Fruit fly (Drosophila melanogaster) whole organism, embryonic: ENCODE results near the gene CG2816.

Experiments
- Abd-B ChIP-seq: fragments of 200-800 bp; sonication (Bioruptor generic); optimal IDR thresholded peaks from 2 replicates; lab custom pipeline; 2018; ENCODE audit warnings: missing biosample characterization, mild to moderate bottlenecking, missing genetic modification characterization, moderate library complexity
- Antp ChIP-seq: fragments of 200-800 bp; sonication (Bioruptor generic); optimal IDR thresholded peaks from 3 replicates; lab custom pipeline; 2016; ENCODE audit warnings: missing biosample characterization, missing genetic modification characterization
- B-H2 ChIP-seq: fragments of 200-800 bp; sonication (Bioruptor generic); optimal IDR thresholded peaks from 2 replicates; lab custom pipeline; 2018; ENCODE audit warnings: missing biosample characterization, mild to moderate bottlenecking, missing genetic modification characterization
- CG10462 ChIP-seq: fragments of 200-800 bp; sonication (Bioruptor generic); optimal IDR thresholded peaks from 2 replicates; lab custom pipeline; 2016; ENCODE audit warnings: missing biosample characterization, missing genetic modification characterization
- CG11247 ChIP-seq: fragments of 200-800 bp; sonication (Bioruptor generic); IDR thresholded peaks from 2 replicates; pipeline ENCODE4 v1.3.6; 2022; ENCODE audit warnings: missing biosample characterization, missing genetic modification characterization
- CG12155 ChIP-seq: fragments of 200-800 bp; sonication (Bioruptor generic); optimal IDR thresholded peaks from 3 replicates; lab custom pipeline; 2016; ENCODE audit warnings: missing biosample characterization, missing genetic modification characterization
- CG12219 ChIP-seq: fragments of 200-800 bp; sonication (Bioruptor generic); optimal IDR thresholded peaks from 3 replicates; lab custom pipeline; 2018; ENCODE audit warnings: missing biosample characterization, mild to moderate bottlenecking, missing genetic modification characterization
- CG12299 ChIP-seq: fragments of 200-800 bp; sonication (Bioruptor generic); optimal IDR thresholded peaks from 2 replicates; lab custom pipeline; 2018; ENCODE audit warnings: missing biosample characterization, mild to moderate bottlenecking, missing genetic modification characterization
- CG13123 ChIP-seq: fragments of 200-800 bp; sonication (Bioruptor generic); optimal IDR thresholded peaks from 2 replicates; lab custom pipeline; 2016; ENCODE audit warnings: missing biosample characterization, missing genetic modification characterization
- CG13894 ChIP-seq: fragments of 200-800 bp; sonication (Bioruptor generic); optimal IDR thresholded peaks from 3 replicates; lab custom pipeline; 2018; ENCODE audit warnings: missing biosample characterization, mild to moderate bottlenecking, missing genetic modification characterization, moderate library complexity
- CG14014 ChIP-seq: fragments of 200-800 bp; sonication (Bioruptor generic); IDR thresholded peaks from 2 replicates; pipeline ENCODE4 v1.3.6; 2022; ENCODE audit warnings: missing biosample characterization, missing genetic modification characterization
- CG14860 ChIP-seq: fragments of 200-800 bp; sonication (Bioruptor generic); IDR thresholded peaks from 3 replicates; pipeline ENCODE4 v1.3.6; 2022; ENCODE audit warnings: missing biosample characterization, missing genetic modification characterization; ENCODE audit not compliant: partially characterized antibody
- CG15011 ChIP-seq: fragments of 200-800 bp; sonication (Bioruptor generic); optimal IDR thresholded peaks from 3 replicates; lab custom pipeline; 2018; ENCODE audit warnings: missing biosample characterization, mild to moderate bottlenecking, missing genetic modification characterization
- CG15479 ChIP-seq: fragments of 200-800 bp; sonication (Bioruptor generic); optimal IDR thresholded peaks from 3 replicates; lab custom pipeline; 2019; ENCODE audit warnings: missing biosample characterization, mild to moderate bottlenecking, missing genetic modification characterization, moderate library complexity
- CG17912 ChIP-seq: fragments of 200-800 bp; sonication (Bioruptor generic); optimal IDR thresholded peaks from 2 replicates; lab custom pipeline; 2018; ENCODE audit warnings: missing biosample characterization, mild to moderate bottlenecking, missing genetic modification characterization
- CG3065 ChIP-seq: fragments of 200-800 bp; sonication (Bioruptor generic); optimal IDR thresholded peaks from 2 replicates; lab custom pipeline; 2016; ENCODE audit warnings: missing biosample characterization, missing genetic modification characterization
- CG3407 ChIP-seq: fragments of 200-800 bp; sonication (Bioruptor generic); optimal IDR thresholded peaks from 2 replicates; lab custom pipeline; 2018; ENCODE audit warnings: missing biosample characterization, mild to moderate bottlenecking, missing genetic modification characterization
- CG4707 ChIP-seq: fragments of 200-800 bp; sonication (Bioruptor generic); optimal IDR thresholded peaks from 2 replicates; lab custom pipeline; 2018; ENCODE audit warnings: missing biosample characterization, mild to moderate bottlenecking, missing genetic modification characterization, moderate library complexity
- CG4854 ChIP-seq: fragments of 200-800 bp; sonication (Bioruptor generic); optimal IDR thresholded peaks from 2 replicates; lab custom pipeline; 2016; ENCODE audit warnings: missing biosample characterization, missing genetic modification characterization, inconsistent platforms
- CG6765 ChIP-seq: fragments of 200-800 bp; sonication (Bioruptor generic); optimal IDR thresholded peaks from 3 replicates; lab custom pipeline; 2017; ENCODE audit warnings: missing biosample characterization, mild to moderate bottlenecking, missing genetic modification characterization
- CG9817 ChIP-seq: fragments of 200-800 bp; sonication (Bioruptor generic); optimal IDR thresholded peaks from 2 replicates; lab custom pipeline; 2018; ENCODE audit warnings: missing biosample characterization, mild to moderate bottlenecking, missing genetic modification characterization, moderate library complexity
- CG9876 ChIP-seq: fragments of 200-800 bp; sonication (Bioruptor generic); optimal IDR thresholded peaks from 2 replicates; lab custom pipeline; 2016; ENCODE audit warnings: missing biosample characterization, missing genetic modification characterization
- Chrac-16 ChIP-seq: fragments of 200-800 bp; sonication (Bioruptor generic); optimal IDR thresholded peaks from 3 replicates; lab custom pipeline; 2016; ENCODE audit warnings: missing biosample characterization, missing genetic modification characterization
- CkIIα-i1 ChIP-seq: fragments of 200-800 bp; sonication (Bioruptor generic); IDR thresholded peaks from 2 replicates; pipeline ENCODE4 v1.3.6; 2022; ENCODE audit warnings: missing biosample characterization, missing genetic modification characterization
- D19B ChIP-seq: fragments of 200-800 bp; sonication (Bioruptor generic); optimal IDR thresholded peaks from 2 replicates; lab custom pipeline; 2017; ENCODE audit warnings: missing biosample characterization, mild to moderate bottlenecking, missing genetic modification characterization
- Dll ChIP-seq: fragments of 200-800 bp; sonication (Bioruptor generic); IDR thresholded peaks from 4 replicates; pipeline ENCODE4 v1.3.6; 2022; ENCODE audit warnings: missing biosample characterization, missing genetic modification characterization; ENCODE audit not compliant: partially characterized antibody
- H2.0 ChIP-seq: fragments of 200-800 bp; sonication (Bioruptor generic); IDR thresholded peaks from 2 replicates; pipeline ENCODE4 v1.3.6; 2022; ENCODE audit warnings: missing biosample characterization, missing genetic modification characterization
- HLH54F ChIP-seq: fragments of 200-800 bp; sonication (Bioruptor generic); optimal IDR thresholded peaks from 3 replicates; lab custom pipeline; 2016; ENCODE audit warnings: missing biosample characterization, missing genetic modification characterization
- Hsf ChIP-seq: fragments of 200-800 bp; sonication (Bioruptor generic); optimal IDR thresholded peaks from 3 replicates; lab custom pipeline; 2016; ENCODE audit warnings: missing biosample characterization, missing genetic modification characterization
- Mes4 ChIP-seq: fragments of 200-800 bp; sonication (Bioruptor generic); optimal IDR thresholded peaks from 2 replicates; lab custom pipeline; 2016; ENCODE audit warnings: missing biosample characterization, missing genetic modification characterization
- Mrtf ChIP-seq: fragments of 200-800 bp; sonication (Bioruptor generic); IDR thresholded peaks from 3 replicates; pipeline ENCODE4 v1.3.6; 2022; ENCODE audit warnings: missing biosample characterization, missing genetic modification characterization
- NfI ChIP-seq: fragments of 200-800 bp; sonication (Bioruptor generic); optimal IDR thresholded peaks from 3 replicates; lab custom pipeline; 2018; ENCODE audit warnings: missing biosample characterization, mild to moderate bottlenecking, missing genetic modification characterization, moderate library complexity
- Sin3A ChIP-seq: fragments of >200 bp; optimal IDR thresholded peaks from 2 replicates; lab custom pipeline; 2018
- Ssrp ChIP-seq: fragments of 200-800 bp; sonication (Bioruptor generic); optimal IDR thresholded peaks from 2 replicates; lab custom pipeline; 2018; ENCODE audit warnings: missing biosample characterization, mild to moderate bottlenecking, missing genetic modification characterization, moderate library complexity
- Usf ChIP-seq: fragments of 200-800 bp; sonication (Bioruptor generic); optimal IDR thresholded peaks from 2 replicates; lab custom pipeline; 2017; ENCODE audit warnings: missing genotype, missing biosample characterization, missing genetic modification characterization
- az2 ChIP-seq: fragments of 200-800 bp; sonication (Bioruptor generic); optimal IDR thresholded peaks from 3 replicates; lab custom pipeline; 2016; ENCODE audit warnings: missing biosample characterization, missing genetic modification characterization
- cad ChIP-seq: fragments of >200 bp; optimal IDR thresholded peaks from 2 replicates; lab custom pipeline; 2017; ENCODE audit warnings: missing biosample characterization, missing genetic modification characterization
- crc ChIP-seq: fragments of 200-800 bp; sonication (Bioruptor generic); optimal IDR thresholded peaks from 2 replicates; lab custom pipeline; 2016; ENCODE audit warnings: missing biosample characterization, missing genetic modification characterization
- fd3F ChIP-seq: fragments of 200-800 bp; sonication (Bioruptor generic); optimal IDR thresholded peaks from 2 replicates; lab custom pipeline; 2018; ENCODE audit warnings: missing biosample characterization, mild to moderate bottlenecking, missing genetic modification characterization, moderate library complexity
- fu2 ChIP-seq: fragments of 200-800 bp; sonication (Bioruptor generic); optimal IDR thresholded peaks from 2 replicates; lab custom pipeline; 2016; ENCODE audit warnings: missing biosample characterization, missing genetic modification characterization
- gce ChIP-seq: fragments of 200-800 bp; sonication (Bioruptor generic); IDR thresholded peaks from 3 replicates; pipeline ENCODE4 v1.3.6; 2022; ENCODE audit warnings: missing biosample characterization, missing genetic modification characterization
- gro ChIP-seq: fragments of 200-800 bp; sonication (Bioruptor generic); optimal IDR thresholded peaks from 2 replicates; lab custom pipeline; 2016; ENCODE audit warnings: missing biosample characterization, missing genetic modification characterization
- lilli ChIP-seq: fragments of 200-800 bp; sonication (Bioruptor generic); optimal IDR thresholded peaks from 3 replicates; lab custom pipeline; 2016; ENCODE audit warnings: missing biosample characterization, missing genetic modification characterization
- lola ChIP-seq, 3 experiments: fragments of >200 bp in 2 of 3; fragments of 200-800 bp in 1 of 3; sonication (Bioruptor generic) in 1 of 3; optimal IDR thresholded peaks; 2 replicates each; lab custom pipeline; 2017 to 2019; ENCODE audit warnings: missing biosample characterization in 3 of 3, missing genetic modification characterization in 3 of 3, mild to moderate bottlenecking in 1 of 3, moderate library complexity in 1 of 3
- maf-S ChIP-seq: fragments of 200-800 bp; sonication (Bioruptor generic); optimal IDR thresholded peaks from 2 replicates; lab custom pipeline; 2016; ENCODE audit warnings: missing biosample characterization, missing genetic modification characterization
- peb ChIP-seq: fragments of 200-800 bp; sonication (Bioruptor generic); IDR thresholded peaks from 2 replicates; pipeline ENCODE4 v1.3.6; 2022; ENCODE audit warnings: missing biosample characterization, missing genetic modification characterization
- row ChIP-seq: fragments of 200-800 bp; sonication (Bioruptor generic); IDR thresholded peaks from 3 replicates; pipeline ENCODE4 v1.3.6; 2022; ENCODE audit warnings: missing biosample characterization, missing genetic modification characterization
- sisA ChIP-seq: fragments of 200-800 bp; sonication (Bioruptor generic); IDR thresholded peaks from 2 replicates; pipeline ENCODE4 v1.3.6; 2022; ENCODE audit warnings: missing biosample characterization, missing genetic modification characterization
- toy ChIP-seq: fragments of 200-800 bp; sonication (Bioruptor generic); IDR thresholded peaks from 2 replicates; pipeline ENCODE4 v1.3.6; 2022; ENCODE audit warnings: missing biosample characterization, missing genetic modification characterization
- ttk ChIP-seq: fragments of 200-800 bp; sonication (Bioruptor generic); IDR thresholded peaks from 2 replicates; pipeline ENCODE4 v2.1.2; 2022; ENCODE audit warnings: missing biosample characterization, missing genetic modification characterization
- twi ChIP-seq: fragments of 200-800 bp; optimal IDR thresholded peaks from 2 replicates; lab custom pipeline; 2019; ENCODE audit warnings: missing biosample characterization, mild to moderate bottlenecking, missing genetic modification characterization, moderate library complexity
- unc-4 ChIP-seq: fragments of 200-800 bp; sonication (Bioruptor generic); IDR thresholded peaks from 2 replicates; pipeline ENCODE4 v1.3.6; 2022; ENCODE audit warnings: missing biosample characterization, missing genetic modification characterization; ENCODE audit not compliant: partially characterized antibody

The CG2816 gene

DNA sequence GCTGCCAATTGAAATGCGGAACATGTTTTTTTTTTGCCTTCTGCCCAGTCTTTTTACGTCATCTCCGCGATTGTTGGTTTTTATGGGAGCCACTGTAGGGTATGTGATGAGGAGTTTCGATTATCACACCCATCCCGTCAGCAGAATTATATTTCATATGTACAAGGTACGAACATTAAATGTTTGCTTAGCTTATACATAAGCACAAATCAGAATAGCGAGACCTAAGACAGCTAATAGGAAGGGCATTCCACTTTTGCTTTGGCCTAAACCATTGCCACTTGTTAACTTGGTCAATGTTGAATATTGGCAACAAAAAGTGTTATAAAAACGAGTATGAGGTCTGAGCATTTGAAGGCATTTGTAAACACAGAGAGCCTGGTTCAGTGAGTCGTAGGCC is at the start of gene CG2816 (continued):
- TF ChIP-seq CG12219 (GFP tag; lab: Kevin White, UChicago): peak; percentile 59
- TF ChIP-seq CG3407 (GFP tag; lab: Kevin White, UChicago): no peak
- TF ChIP-seq CG12155 (GFP tag; lab: Kevin White, UChicago): peak; percentile 29
- peak; percentile 89 for TF ChIP-seq CG11247 (GFP tag; lab: Robert Waterston, UW)
- no peak for TF ChIP-seq B-H2 (GFP tag; lab: Kevin White, UChicago)
- peak; percentile 76 for TF ChIP-seq H2.0 (GFP tag; lab: Robert Waterston, UW)
- no peak for TF ChIP-seq Mes4 (GFP tag; lab: Kevin White, UChicago)
- TF ChIP-seq CG4854 (GFP tag; lab: Kevin White, UChicago): no peak
- no peak for TF ChIP-seq CG3065 (GFP tag; lab: Kevin White, UChicago)
- TF ChIP-seq NfI (GFP tag; lab: Kevin White, UChicago): peak; percentile 78
- TF ChIP-seq fd3F: peak; percentile 45
- TF ChIP-seq CG4707: no peak
- TF ChIP-seq toy: no peak
- TF ChIP-seq HLH54F: peak; percentile 72
- TF ChIP-seq Sin3A (lab: Kevin White, UChicago): no peak
- TF ChIP-seq CG14014 (GFP tag; lab: Robert Waterston, UW): peak; percentile 92
- peak; percentile 27 for TF ChIP-seq D19B (GFP tag; lab: Kevin White, UChicago)
- no peak for TF ChIP-seq CG15011
- TF ChIP-seq peb (GFP tag; lab: Robert Waterston, UW): no peak
- no peak for TF ChIP-seq CG10462 (GFP tag; lab: Kevin White, UChicago)
- TF ChIP-seq Chrac-16 (GFP tag; lab: Kevin White, UChicago): peak; percentile 60
- TF ChIP-seq CG13894 (tag; lab: Kevin White, UChicago): no peak
- TF ChIP-seq az2 (GFP tag; lab: Kevin White, UChicago): peak; percentile 40
- peak; percentile 88 for TF ChIP-seq fu2
- peak; percentile 12 for TF ChIP-seq Hsf (GFP tag; lab: Kevin White, UChicago)
- TF ChIP-seq Usf (GFP tag; lab: Kevin White, UChicago): peak; percentile 72
- TF ChIP-seq Abd-B (GFP tag; lab: Kevin White, UChicago): peak; percentile 65
- no peak for TF ChIP-seq Ssrp (tag; lab: Kevin White, UChicago)
- TF ChIP-seq maf-S (GFP tag; lab: Kevin White, UChicago): peak; percentile 84
- TF ChIP-seq CG15479: no peak
- TF ChIP-seq CkIIα-i1 (GFP tag; lab: Robert Waterston, UW): no peak
- TF ChIP-seq Antp (GFP tag; lab: Kevin White, UChicago): peak; percentile 32
- TF ChIP-seq cad (GFP tag; lab: Kevin White, UChicago): no peak
- TF ChIP-seq ttk (GFP tag; lab: Robert Waterston, UW): peak; percentile 51
- no peak for TF ChIP-seq CG14860 (GFP tag; lab: Robert Waterston, UW)
- TF ChIP-seq twi (tag; lab: Kevin White, UChicago): no peak
- peak; percentile 96 for TF ChIP-seq gro (GFP tag; lab: Kevin White, UChicago)
- TF ChIP-seq crc (GFP tag; lab: Kevin White, UChicago): peak; percentile 71
- TF ChIP-seq CG12299 (tag; lab: Kevin White, UChicago): peak; percentile 63
- no peak for TF ChIP-seq unc-4
- no peak for TF ChIP-seq CG17912 (GFP tag; lab: Kevin White, UChicago)
- no peak for TF ChIP-seq Dll (GFP tag; lab: Robert Waterston, UW)
- TF ChIP-seq lilli (GFP tag; lab: Kevin White, UChicago): peak; percentile 93
- peak; percentile 27; the same call in 1 of the 3 replicates for TF ChIP-seq gce (GFP tag; lab: Robert Waterston, UW)
- no peak for TF ChIP-seq sisA (GFP tag; lab: Robert Waterston, UW)
- no peak for TF ChIP-seq lola (GFP tag; optimal IDR thresholded peaks at IDR 0.05; lab: Kevin White, UChicago)
- peak; percentile 91 for TF ChIP-seq CG9817
- TF ChIP-seq CG6765 (GFP tag; lab: Kevin White, UChicago): no peak
- no peak for TF ChIP-seq CG13123 (GFP tag; lab: Kevin White, UChicago)
- peak; percentile 78; the same call in 2 of the 3 replicates for TF ChIP-seq Mrtf (GFP tag; lab: Robert Waterston, UW)
- peak; percentile 75 for TF ChIP-seq CG9876 (GFP tag; lab: Kevin White, UChicago)
- TF ChIP-seq row (GFP tag; lab: Robert Waterston, UW): peak; percentile 84
